Fruit fly (Drosophila melanogaster) whole organism, embryonic: Measurements from ENCODE around the gene Nulp1.

Experiments used
- Atf6 ChIP-seq: fragments of 200-800 bp; sonication (Bioruptor generic); IDR thresholded peaks from 2 replicates; pipeline ENCODE4 v1.3.6; 2022; ENCODE audit warnings: missing biosample characterization, missing genetic modification characterization
- Bdp1 ChIP-seq: fragments of 200-800 bp; sonication (Bioruptor generic); optimal IDR thresholded peaks from 3 replicates; lab custom pipeline; 2016; ENCODE audit warnings: missing biosample characterization, missing genetic modification characterization
- Bgb ChIP-seq: fragments of 200-800 bp; sonication (Bioruptor generic); IDR thresholded peaks from 2 replicates; pipeline ENCODE4 v1.3.6; 2022; ENCODE audit warnings: missing biosample characterization, missing genetic modification characterization; ENCODE audit not compliant: partially characterized antibody
- CG10267 ChIP-seq: fragments of 200-800 bp; sonication (Bioruptor generic); optimal IDR thresholded peaks from 2 replicates; lab custom pipeline; 2018; ENCODE audit warnings: missing biosample characterization, mild to moderate bottlenecking, missing genetic modification characterization, moderate library complexity
- CG10565 ChIP-seq: fragments of 200-800 bp; sonication (Bioruptor generic); optimal IDR thresholded peaks from 3 replicates; lab custom pipeline; 2016; ENCODE audit warnings: missing biosample characterization, mild to moderate bottlenecking, missing genetic modification characterization
- CG14710 ChIP-seq: fragments of 200-800 bp; sonication (Bioruptor generic); optimal IDR thresholded peaks from 3 replicates; lab custom pipeline; 2019; ENCODE audit warnings: missing biosample characterization, mild to moderate bottlenecking, missing genetic modification characterization, moderate library complexity
- CG15479 ChIP-seq: fragments of 200-800 bp; sonication (Bioruptor generic); optimal IDR thresholded peaks from 3 replicates; lab custom pipeline; 2019; ENCODE audit warnings: missing biosample characterization, mild to moderate bottlenecking, missing genetic modification characterization, moderate library complexity
- CG1602 ChIP-seq: fragments of 200-800 bp; sonication (Bioruptor generic); optimal IDR thresholded peaks from 3 replicates; lab custom pipeline; 2016; ENCODE audit warnings: missing biosample characterization, missing genetic modification characterization
- CG16863 ChIP-seq: fragments of 200-800 bp; sonication (Bioruptor generic); optimal IDR thresholded peaks from 3 replicates; lab custom pipeline; 2016; ENCODE audit warnings: missing biosample characterization, missing genetic modification characterization
- CG17361 ChIP-seq: fragments of 200-800 bp; sonication (Bioruptor generic); IDR thresholded peaks from 3 replicates; pipeline ENCODE4 v1.3.6; 2022; ENCODE audit warnings: missing biosample characterization, missing genetic modification characterization
- CG18262 ChIP-seq: fragments of 200-800 bp; optimal IDR thresholded peaks from 3 replicates; lab custom pipeline; 2019; ENCODE audit warnings: missing biosample characterization, mild to moderate bottlenecking, missing genetic modification characterization, moderate library complexity
- CG31388 ChIP-seq: fragments of 200-800 bp; sonication (Bioruptor generic); optimal IDR thresholded peaks from 2 replicates; lab custom pipeline; 2016; ENCODE audit warnings: missing biosample characterization, missing genetic modification characterization
- CG6254 ChIP-seq: fragments of 200-800 bp; sonication (Bioruptor generic); optimal IDR thresholded peaks from 3 replicates; lab custom pipeline; 2017; ENCODE audit warnings: mild to moderate bottlenecking, missing biosample characterization, missing genetic modification reagents, missing genetic modification characterization
- CG6272 ChIP-seq: fragments of 200-800 bp; sonication (Bioruptor generic); IDR thresholded peaks from 2 replicates; pipeline ENCODE4 v1.3.6; 2022; ENCODE audit warnings: missing biosample characterization, missing genetic modification characterization
- CG6683 ChIP-seq: fragments of 200-800 bp; sonication (Bioruptor generic); optimal IDR thresholded peaks from 2 replicates; lab custom pipeline; 2017; ENCODE audit warnings: missing biosample characterization, mild to moderate bottlenecking, missing genetic modification characterization, missing genetic modification reagents
- CG7745 ChIP-seq: fragments of 200-800 bp; sonication (Bioruptor generic); optimal IDR thresholded peaks from 2 replicates; lab custom pipeline; 2018; ENCODE audit warnings: missing biosample characterization, mild to moderate bottlenecking, missing genetic modification characterization, moderate library complexity
- CG8290 ChIP-seq, 3 experiments: fragments of 200-800 bp; sonication (Bioruptor generic); optimal IDR thresholded peaks; 2 replicates each; lab custom pipeline; 2016 to 2019; ENCODE audit warnings: missing biosample characterization in 3 of 3, missing genetic modification characterization in 3 of 3, mild to moderate bottlenecking in 2 of 3, moderate library complexity in 1 of 3
- D19A ChIP-seq: fragments of 200-800 bp; optimal IDR thresholded peaks from 3 replicates; lab custom pipeline; 2019; ENCODE audit warnings: missing biosample characterization, mild to moderate bottlenecking, missing genetic modification characterization, moderate library complexity
- E2f2 ChIP-seq: fragments of 200-800 bp; sonication (Bioruptor generic); IDR thresholded peaks from 2 replicates; pipeline ENCODE4 v1.3.6; 2022; ENCODE audit warnings: missing biosample characterization, missing genetic modification characterization
- Ets97D ChIP-seq: fragments of 200-800 bp; sonication (Bioruptor generic); optimal IDR thresholded peaks from 3 replicates; lab custom pipeline; 2016; ENCODE audit warnings: missing biosample characterization, missing genetic modification characterization
- HLH3B ChIP-seq: fragments of 200-800 bp; sonication (Bioruptor generic); IDR thresholded peaks from 2 replicates; pipeline ENCODE4 v1.3.6; 2022; ENCODE audit warnings: missing biosample characterization, missing genetic modification characterization
- HLH54F ChIP-seq: fragments of 200-800 bp; sonication (Bioruptor generic); optimal IDR thresholded peaks from 3 replicates; lab custom pipeline; 2016; ENCODE audit warnings: missing biosample characterization, missing genetic modification characterization
- Hr51 ChIP-seq, 2 experiments: fragments of 200-800 bp; sonication (Bioruptor generic); optimal IDR thresholded peaks; 2 replicates in 1 of 2; 3 replicates in 1 of 2; lab custom pipeline; 2016 to 2018; ENCODE audit warnings: missing biosample characterization in 2 of 2, missing genetic modification characterization in 2 of 2, mild to moderate bottlenecking in 1 of 2, moderate library complexity in 1 of 2
- NC2β ChIP-seq: fragments of 200-800 bp; sonication (Bioruptor generic); optimal IDR thresholded peaks from 2 replicates; lab custom pipeline; 2016; ENCODE audit warnings: missing biosample characterization, missing genetic modification characterization
- Nf-YC ChIP-seq: fragments of 200-800 bp; optimal IDR thresholded peaks from 3 replicates; lab custom pipeline; 2019; ENCODE audit warnings: missing biosample characterization, mild to moderate bottlenecking, missing genetic modification characterization, moderate library complexity
- Opbp ChIP-seq: fragments of 200-800 bp; sonication (Bioruptor generic); IDR thresholded peaks from 3 replicates; pipeline ENCODE4 v1.3.6; 2022; ENCODE audit warnings: missing biosample characterization, missing genetic modification characterization; ENCODE audit not compliant: partially characterized antibody
- Pdp1 ChIP-seq, 2 experiments: fragments of 200-800 bp; sonication (Bioruptor generic); optimal IDR thresholded peaks; 3 replicates each; lab custom pipeline; 2016; ENCODE audit warnings: missing biosample characterization in 2 of 2, missing genetic modification characterization in 2 of 2, mild to moderate bottlenecking in 1 of 2, moderate library complexity in 1 of 2
- Stat92E ChIP-seq, 3 experiments: fragments of >200 bp in 2 of 3; fragments of 200-800 bp in 1 of 3; sonication (Bioruptor generic) in 1 of 3; optimal IDR thresholded peaks; 2 replicates each; lab custom pipeline; 2017 to 2019; ENCODE audit warnings: missing biosample characterization in 3 of 3, missing genetic modification characterization in 3 of 3, mild to moderate bottlenecking in 1 of 3, moderate library complexity in 1 of 3
- Usf ChIP-seq: fragments of 200-800 bp; sonication (Bioruptor generic); optimal IDR thresholded peaks from 2 replicates; lab custom pipeline; 2017; ENCODE audit warnings: missing genotype, missing biosample characterization, missing genetic modification characterization
- ash1 ChIP-seq: fragments of 200-800 bp; sonication (Bioruptor generic); optimal IDR thresholded peaks from 2 replicates; lab custom pipeline; 2018; ENCODE audit warnings: missing biosample characterization, mild to moderate bottlenecking, missing genetic modification characterization
- ato ChIP-seq: fragments of 200-800 bp; sonication (Bioruptor generic); IDR thresholded peaks from 2 replicates; pipeline ENCODE4 v1.3.6; 2022; ENCODE audit warnings: missing biosample characterization, missing genetic modification characterization; ENCODE audit not compliant: partially characterized antibody
- chif ChIP-seq, 2 experiments: fragments of 200-800 bp; sonication (Bioruptor generic); optimal IDR thresholded peaks; 3 replicates each; lab custom pipeline; 2016; ENCODE audit warnings: missing biosample characterization in 2 of 2, missing genetic modification characterization in 2 of 2
- danr ChIP-seq: fragments of 200-800 bp; sonication (Bioruptor generic); IDR thresholded peaks from 2 replicates; pipeline ENCODE4 v1.3.6; 2022; ENCODE audit warnings: missing biosample characterization, missing genetic modification characterization
- ems ChIP-seq: fragments of 200-800 bp; sonication (Bioruptor generic); optimal IDR thresholded peaks from 3 replicates; lab custom pipeline; 2016; ENCODE audit warnings: missing biosample characterization, missing genetic modification characterization
- eve ChIP-seq, 2 experiments: fragments of >200 bp; optimal IDR thresholded peaks; 2 replicates each; lab custom pipeline; 2017; ENCODE audit warnings: missing biosample characterization in 2 of 2, missing genetic modification characterization in 2 of 2
- exex ChIP-seq: fragments of 200-800 bp; sonication (Bioruptor generic); optimal IDR thresholded peaks from 4 replicates; lab custom pipeline; 2018; ENCODE audit warnings: missing biosample characterization, mild to moderate bottlenecking, missing genetic modification characterization, moderate library complexity
- fru ChIP-seq: fragments of >200 bp; optimal IDR thresholded peaks from 2 replicates; lab custom pipeline; 2017
- lmd ChIP-seq: fragments of 200-800 bp; sonication (Bioruptor generic); IDR thresholded peaks from 2 replicates; pipeline ENCODE4 v1.3.6; 2022; ENCODE audit warnings: missing biosample characterization, missing genetic modification characterization
- maf-S ChIP-seq: fragments of 200-800 bp; sonication (Bioruptor generic); optimal IDR thresholded peaks from 2 replicates; lab custom pipeline; 2016; ENCODE audit warnings: missing biosample characterization, missing genetic modification characterization
- mam ChIP-seq: fragments of 200-800 bp; sonication (Bioruptor generic); optimal IDR thresholded peaks from 3 replicates; lab custom pipeline; 2016; ENCODE audit warnings: missing biosample characterization, missing genetic modification characterization
- otp ChIP-seq: fragments of 200-800 bp; sonication (Bioruptor generic); IDR thresholded peaks from 3 replicates; pipeline ENCODE4, ENCODE4 v1.3.6; 2022; ENCODE audit warnings: missing biosample characterization, missing genetic modification characterization
- pan ChIP-seq, 4 experiments: fragments of >200 bp in 3 of 4; fragments of 200-800 bp in 1 of 4; sonication (Bioruptor generic) in 1 of 4; optimal IDR thresholded peaks in 3 of 4; IDR thresholded peaks in 1 of 4; 2 replicates each; pipeline versions ENCODE4 v1.3.6 to Lab custom; 2017 to 2022; ENCODE audit warnings: missing biosample characterization in 2 of 4, missing genetic modification characterization in 2 of 4, mixed read lengths in 1 of 4
- sens ChIP-seq: fragments of 200-800 bp; sonication (Bioruptor generic); peaks from one replicate; lab custom pipeline; 2016; ENCODE audit warnings: missing biosample characterization, missing genetic modification characterization
- sisA ChIP-seq: fragments of 200-800 bp; sonication (Bioruptor generic); IDR thresholded peaks from 2 replicates; pipeline ENCODE4 v1.3.6; 2022; ENCODE audit warnings: missing biosample characterization, missing genetic modification characterization
- unc-4 ChIP-seq: fragments of 200-800 bp; sonication (Bioruptor generic); IDR thresholded peaks from 2 replicates; pipeline ENCODE4 v1.3.6; 2022; ENCODE audit warnings: missing biosample characterization, missing genetic modification characterization; ENCODE audit not compliant: partially characterized antibody
- wdn ChIP-seq: fragments of 200-800 bp; sonication (Bioruptor generic); IDR thresholded peaks from 2 replicates; pipeline ENCODE4 v1.3.6; 2022; ENCODE audit warnings: missing biosample characterization, missing genetic modification characterization
- zfh1 ChIP-seq: fragments of 200-800 bp; sonication (Bioruptor generic); IDR thresholded peaks from 3 replicates; pipeline ENCODE4 v1.3.6; 2022; ENCODE audit warnings: missing biosample characterization, missing genetic modification characterization

Nulp1 gene

DNA sequence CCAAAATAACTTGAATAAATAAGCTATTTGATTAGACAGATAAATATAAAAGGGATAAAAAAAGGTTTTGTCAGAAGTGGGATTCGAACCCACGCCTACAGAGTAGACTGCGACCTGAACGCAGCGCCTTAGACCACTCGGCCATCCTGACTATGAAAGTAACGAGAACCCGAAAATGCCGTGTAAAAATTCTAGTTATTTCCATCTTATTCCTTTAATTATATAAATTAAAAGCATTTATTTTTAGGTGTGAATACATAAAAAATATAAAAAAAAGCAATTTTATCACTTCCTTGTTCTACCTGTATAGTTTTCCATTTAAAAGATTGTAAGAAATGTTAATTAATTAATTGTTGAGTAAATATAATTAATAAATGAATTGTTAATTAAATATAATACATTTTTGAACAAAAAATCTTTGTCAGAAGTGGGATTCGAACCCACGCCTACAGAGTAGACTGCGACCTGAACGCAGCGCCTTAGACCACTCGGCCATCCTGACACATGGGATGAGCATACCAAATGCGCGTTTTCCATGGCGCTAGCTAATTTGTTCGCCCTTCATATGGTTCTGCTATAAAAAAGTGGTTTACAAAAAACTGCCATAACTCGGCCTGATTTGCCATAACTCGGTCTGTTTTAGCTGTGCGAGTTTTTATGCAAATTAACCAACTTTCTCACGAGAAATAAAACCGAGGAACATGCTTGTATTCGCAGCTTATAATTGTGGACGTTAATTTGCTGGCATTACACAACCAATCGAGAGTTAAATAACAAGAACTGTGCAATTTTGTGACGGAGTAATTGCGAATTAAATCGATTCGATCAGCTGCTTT lies 44.4 kb upstream of the Nulp1 start (continued):
- TF ChIP-seq CG16863, result no peak
- TF ChIP-seq D19A (tag; lab: Kevin White, UChicago), result peak; percentile 39
- no peak for TF ChIP-seq CG1602 (GFP tag; lab: Kevin White, UChicago)
- TF ChIP-seq CG17361 (GFP tag; lab: Robert Waterston, UW), result no peak
- peak in 1 of 2 experiments; percentile 77 for TF ChIP-seq eve (GFP tag; optimal IDR thresholded peaks at IDR 0.05; lab: Kevin White, UChicago)
- peak; percentile 99 for TF ChIP-seq Bdp1 (GFP tag; lab: Kevin White, UChicago)
- no peak for TF ChIP-seq HLH54F (GFP tag; lab: Kevin White, UChicago)
- no peak for TF ChIP-seq E2f2 (GFP tag; lab: Robert Waterston, UW)
- no peak for TF ChIP-seq pan (optimal IDR thresholded peaks at IDR 0.05; lab: Kevin White, UChicago)
- TF ChIP-seq pan (GFP tag; optimal IDR thresholded peaks at IDR 0.05 in 1 of 2, IDR thresholded peaks at IDR 0.05 in 1 of 2), result no peak
- peak; percentile 13 for TF ChIP-seq CG10267 (tag; lab: Kevin White, UChicago)
- peak; percentile 57 for TF ChIP-seq sens
- no peak for TF ChIP-seq CG6683 (GFP tag; lab: Kevin White, UChicago)
- TF ChIP-seq CG14710 (tag; lab: Kevin White, UChicago), result peak; percentile 11
- no peak for TF ChIP-seq CG8290 (GFP tag; optimal IDR thresholded peaks at IDR 0.05; lab: Kevin White, UChicago)
- peak in 1 of 2 experiments; percentile 18 for TF ChIP-seq CG8290 (tag; optimal IDR thresholded peaks at IDR 0.05; lab: Kevin White, UChicago)
- peak; percentile 51 for TF ChIP-seq CG6254 (GFP tag; lab: Kevin White, UChicago)
- TF ChIP-seq CG7745 (tag; lab: Kevin White, UChicago), result peak; percentile 100
- TF ChIP-seq Nf-YC (tag; lab: Kevin White, UChicago), result peak; percentile 3
- no peak for TF ChIP-seq wdn (GFP tag; lab: Robert Waterston, UW)
- TF ChIP-seq CG15479, result no peak
- peak; percentile 62; the same call in 2 of the 3 replicates for TF ChIP-seq otp (GFP tag; lab: Robert Waterston, UW)
- no peak for TF ChIP-seq Usf
- TF ChIP-seq CG10565 (GFP tag; lab: Kevin White, UChicago), result no peak
- TF ChIP-seq CG18262 (tag; lab: Kevin White, UChicago), result peak; percentile 27
- no peak for TF ChIP-seq ash1 (GFP tag; lab: Kevin White, UChicago)
- TF ChIP-seq unc-4 (GFP tag; lab: Robert Waterston, UW), result 0 out of 2 replicates have a peak, but pooled peaks have one; percentile 45
- TF ChIP-seq lmd (GFP tag; lab: Robert Waterston, UW), result no peak
- peak in 1 of 2 experiments; percentile 13 for TF ChIP-seq Hr51 (GFP tag; optimal IDR thresholded peaks at IDR 0.05; lab: Kevin White, UChicago)
- TF ChIP-seq HLH3B (GFP tag; lab: Robert Waterston, UW), result no peak; the same call in 1 of the 2 replicates
- peak; percentile 89 for TF ChIP-seq Bgb (GFP tag; lab: Robert Waterston, UW)
- TF ChIP-seq chif (GFP tag; optimal IDR thresholded peaks at IDR 0.05; lab: Kevin White, UChicago), result no peak
- peak; percentile 29 for TF ChIP-seq exex (tag; lab: Kevin White, UChicago)
- TF ChIP-seq Opbp (GFP tag; lab: Robert Waterston, UW), result peak; percentile 93
- TF ChIP-seq danr (GFP tag; lab: Robert Waterston, UW), result no peak

DNA sequence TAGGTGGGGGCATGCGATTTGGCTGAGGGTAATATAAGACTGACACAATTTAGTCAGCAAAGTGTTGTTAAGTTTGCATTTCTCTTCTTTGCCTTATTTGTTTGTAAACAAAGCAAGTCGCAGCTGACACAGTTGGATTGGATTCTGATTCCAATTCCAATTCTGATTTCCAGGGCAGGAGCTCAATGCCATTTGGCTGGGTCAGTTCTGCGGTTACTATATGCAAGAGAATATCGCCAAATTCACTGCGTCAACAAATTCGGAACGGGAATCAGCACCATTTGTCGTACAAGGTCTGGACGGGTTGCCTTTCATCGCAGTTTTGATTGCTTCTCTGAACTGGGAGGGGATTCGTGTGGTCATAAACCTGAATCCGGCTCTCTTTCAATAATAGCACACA lies 42.7 kb upstream of the Nulp1 start:
- TF ChIP-seq mam (GFP tag; lab: Kevin White, UChicago), result no peak
- TF ChIP-seq zfh1 (GFP tag; lab: Robert Waterston, UW), result no peak
- TF ChIP-seq fru (lab: Kevin White, UChicago), result no peak
- TF ChIP-seq Ets97D (GFP tag; lab: Kevin White, UChicago), result no peak
- no peak for TF ChIP-seq CG10565 (GFP tag; lab: Kevin White, UChicago)
- TF ChIP-seq ato (GFP tag; lab: Robert Waterston, UW), result no peak
- no peak for TF ChIP-seq CG31388 (GFP tag; lab: Kevin White, UChicago)
- no peak for TF ChIP-seq ems
- TF ChIP-seq Stat92E (GFP tag; optimal IDR thresholded peaks at IDR 0.05; lab: Kevin White, UChicago), result no peak
- no peak for TF ChIP-seq maf-S
- TF ChIP-seq NC2β, result no peak
- no peak for TF ChIP-seq Atf6 (GFP tag; lab: Robert Waterston, UW)
- TF ChIP-seq CG6272 (GFP tag; lab: Robert Waterston, UW), result no peak
- no peak for TF ChIP-seq Pdp1 (GFP tag; optimal IDR thresholded peaks at IDR 0.05; lab: Kevin White, UChicago)
- TF ChIP-seq sisA (GFP tag; lab: Robert Waterston, UW), result no peak
- TF ChIP-seq, all 482 proteins: peak for 0
